Fruit fly (Drosophila melanogaster) whole organism, wandering third instar larva: ENCODE measurements around the gene CG15177.

Experiments used
- Abd-B ChIP-seq: fragments of >200 bp; optimal IDR thresholded peaks from 2 replicates; lab custom pipeline; 2017; ENCODE audit warnings: missing biosample characterization, missing genetic modification characterization
- CG9705 ChIP-seq: fragments of 200-800 bp; sonication (Bioruptor generic); optimal IDR thresholded peaks from 2 replicates; lab custom pipeline; 2018; ENCODE audit warnings: missing biosample characterization, mild to moderate bottlenecking, missing genetic modification characterization
- CrebA ChIP-seq: fragments of 200-800 bp; sonication (Bioruptor generic); optimal IDR thresholded peaks from 2 replicates; lab custom pipeline; 2016; ENCODE audit warnings: missing biosample characterization, mild to moderate bottlenecking, missing genetic modification characterization, borderline replicate concordance
- Dfd ChIP-seq: fragments of >200 bp; optimal IDR thresholded peaks from 2 replicates; lab custom pipeline; 2017; ENCODE audit warnings: missing biosample characterization, missing genetic modification characterization
- Dif ChIP-seq: fragments of 200-275, 200-300 bp; sonication (Bioruptor generic); optimal IDR thresholded peaks from 2 replicates; lab custom pipeline; 2018; ENCODE audit warnings: missing biosample characterization, missing genetic modification characterization; ENCODE audit not compliant: partially characterized antibody
- GATAd ChIP-seq: sonication (Bioruptor generic); optimal IDR thresholded peaks from 2 replicates; lab custom pipeline; 2016; ENCODE audit warnings: missing biosample characterization, missing genetic modification characterization
- Hr78 ChIP-seq: fragments of >200 bp; optimal IDR thresholded peaks from 2 replicates; lab custom pipeline; 2017; ENCODE audit warnings: missing biosample characterization, missing genetic modification characterization
- Hr83 ChIP-seq: fragments of 200-300 bp; sonication (Bioruptor generic); optimal IDR thresholded peaks from 2 replicates; lab custom pipeline; 2016; ENCODE audit warnings: missing biosample characterization, mild to moderate bottlenecking, missing genetic modification characterization, moderate library complexity; ENCODE audit not compliant: poor library complexity, severe bottlenecking
- Jra ChIP-seq: sonication (Bioruptor generic); optimal IDR thresholded peaks from 2 replicates; lab custom pipeline; 2016; ENCODE audit warnings: missing biosample characterization, missing genetic modification characterization
- Myc ChIP-seq: fragments of >200 bp; optimal IDR thresholded peaks from 2 replicates; lab custom pipeline; 2017
- Rel ChIP-seq, 2 experiments: fragments of 200-800 bp; sonication (Bioruptor generic) in 1 of 2; optimal IDR thresholded peaks; 2 replicates in 1 of 2; 3 replicates in 1 of 2; lab custom pipeline; 2016 to 2019; ENCODE audit warnings: mild to moderate bottlenecking in 2 of 2, missing biosample characterization in 2 of 2, missing genetic modification characterization in 2 of 2, moderate library complexity in 1 of 2
- Sp1 ChIP-seq: fragments of 200-800 bp; sonication (Bioruptor generic); optimal IDR thresholded peaks from 3 replicates; lab custom pipeline; 2019; ENCODE audit warnings: missing biosample characterization, mild to moderate bottlenecking, missing genetic modification characterization, moderate library complexity
- Vsx2 ChIP-seq: fragments of 200-300, 225-300 bp; sonication (Bioruptor generic); optimal IDR thresholded peaks from 2 replicates; lab custom pipeline; 2018; ENCODE audit warnings: missing biosample characterization, missing genetic modification characterization; ENCODE audit not compliant: partially characterized antibody
- br ChIP-seq: fragments of 200-800 bp; sonication (Bioruptor generic); optimal IDR thresholded peaks from 2 replicates; lab custom pipeline; 2016; ENCODE audit warnings: missing biosample characterization, missing genetic modification characterization
- brk ChIP-seq: fragments of 200-800 bp; sonication (Bioruptor generic); optimal IDR thresholded peaks from 2 replicates; lab custom pipeline; 2016; ENCODE audit warnings: missing biosample characterization, mild to moderate bottlenecking, missing genetic modification characterization
- dl ChIP-seq, 2 experiments: fragments of 175-275, 200-275 bp in 1 of 2; fragments of 200-275 bp in 1 of 2; sonication (Bioruptor generic); optimal IDR thresholded peaks; lab custom pipeline; 2018; ENCODE audit warnings: mild to moderate bottlenecking in 2 of 2, missing biosample characterization in 2 of 2, missing genetic modification characterization in 2 of 2, moderate library complexity in 2 of 2; ENCODE audit not compliant: partially characterized antibody in 2 of 2, insufficient read depth in 1 of 2
- dmrt93B ChIP-seq: fragments of 200-800 bp; sonication (Bioruptor generic); optimal IDR thresholded peaks from 2 replicates; lab custom pipeline; 2018; ENCODE audit warnings: missing biosample characterization, mild to moderate bottlenecking, missing genetic modification characterization
- foxo ChIP-seq, 2 experiments: fragments of 200-800 bp; sonication (Bioruptor generic); optimal IDR thresholded peaks; 2 replicates in 1 of 2; 3 replicates in 1 of 2; lab custom pipeline; 2016 to 2017; ENCODE audit warnings: missing biosample characterization in 2 of 2, missing genetic modification characterization in 2 of 2
- fru ChIP-seq: fragments of 200-800 bp; sonication (Bioruptor generic); optimal IDR thresholded peaks from 3 replicates; lab custom pipeline; 2016; ENCODE audit warnings: missing biosample characterization, mild to moderate bottlenecking, missing genetic modification characterization
- jim ChIP-seq: fragments of 175-275, 200-325 bp; sonication (Bioruptor generic); optimal IDR thresholded peaks from 2 replicates; lab custom pipeline; 2016; ENCODE audit warnings: missing biosample characterization, mild to moderate bottlenecking, missing genetic modification characterization
- lola ChIP-seq: fragments of >200 bp; optimal IDR thresholded peaks from 2 replicates; lab custom pipeline; 2017; ENCODE audit warnings: missing biosample characterization, missing genetic modification characterization
- pan ChIP-seq: fragments of >200 bp; optimal IDR thresholded peaks from 2 replicates; lab custom pipeline; 2017
- psq ChIP-seq: fragments of 200-800 bp; sonication (Bioruptor generic); optimal IDR thresholded peaks from 3 replicates; lab custom pipeline; 2017; ENCODE audit warnings: missing biosample characterization, mild to moderate bottlenecking, missing genetic modification characterization, moderate library complexity
- rgr ChIP-seq: fragments of 200-800 bp; sonication (Bioruptor generic); optimal IDR thresholded peaks from 3 replicates; lab custom pipeline; 2016; ENCODE audit warnings: missing biosample characterization, mild to moderate bottlenecking, missing genetic modification characterization
- sage ChIP-seq: fragments of 200-800 bp; sonication (Bioruptor generic); optimal IDR thresholded peaks from 2 replicates; lab custom pipeline; 2016; ENCODE audit warnings: missing biosample characterization, mild to moderate bottlenecking, missing genetic modification characterization
- sv ChIP-seq: fragments of 200-800 bp; sonication (Bioruptor generic); optimal IDR thresholded peaks from 3 replicates; lab custom pipeline; 2016; ENCODE audit warnings: missing biosample characterization, missing genetic modification characterization
- woc ChIP-seq: sonication (Bioruptor generic); optimal IDR thresholded peaks from 2 replicates; lab custom pipeline; 2016; ENCODE audit warnings: missing biosample characterization, mild to moderate bottlenecking, missing genetic modification characterization

The CG15177 gene

DNA sequence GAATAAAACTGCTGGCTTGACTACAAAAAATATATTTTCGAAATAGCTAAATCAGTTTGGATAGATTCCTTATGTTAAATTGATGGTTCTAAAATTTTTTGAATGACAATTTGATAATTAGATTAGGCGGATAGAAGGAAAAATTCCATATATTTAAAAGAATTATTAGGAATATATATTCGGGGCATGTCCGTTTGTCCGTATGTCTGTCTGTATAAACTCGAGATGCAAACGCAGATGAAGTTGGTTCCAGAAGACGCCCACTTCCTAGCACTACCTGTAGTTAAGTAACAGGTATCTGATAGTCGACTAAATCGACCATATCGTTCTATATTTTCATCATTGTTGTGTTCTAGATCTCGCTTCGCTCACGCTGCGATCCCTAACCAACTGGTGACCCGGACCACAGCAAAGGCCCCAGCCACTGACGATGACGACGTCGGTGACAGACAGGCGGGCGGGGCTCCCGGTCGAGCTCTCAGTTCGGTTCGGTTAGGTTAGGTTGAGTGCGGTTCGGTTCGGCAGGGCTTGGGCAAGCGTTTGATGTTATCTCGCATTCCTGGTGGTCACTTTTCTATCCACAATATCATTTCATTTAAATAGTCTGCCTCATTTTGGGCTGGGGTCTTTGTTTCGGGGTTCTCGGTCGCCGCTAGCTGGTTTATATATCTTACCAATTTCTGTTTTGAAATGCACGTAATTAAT is 43.3 kb upstream of the CG15177 start:
- TF ChIP-seq Jra (no peak), brk (no peak), jim (GFP tag; lab: Kevin White, UChicago) (no peak), sv (GFP tag; lab: Kevin White, UChicago) (no peak), Hr83 (no peak), CrebA (GFP tag; lab: Kevin White, UChicago) (no peak), pan (lab: Kevin White, UChicago) (no peak), woc (GFP tag; lab: Kevin White, UChicago) (no peak), foxo (GFP tag; optimal IDR thresholded peaks at IDR 0.05; lab: Kevin White, UChicago) (no peak), br (no peak), dmrt93B (GFP tag; lab: Kevin White, UChicago) (no peak), Abd-B (GFP tag; lab: Kevin White, UChicago) (no peak), lola (GFP tag; lab: Kevin White, UChicago) (no peak), GATAd (GFP tag; lab: Kevin White, UChicago) (no peak), sage (no peak), Vsx2 (no peak), Hr78 (GFP tag; lab: Kevin White, UChicago) (no peak)

DNA sequence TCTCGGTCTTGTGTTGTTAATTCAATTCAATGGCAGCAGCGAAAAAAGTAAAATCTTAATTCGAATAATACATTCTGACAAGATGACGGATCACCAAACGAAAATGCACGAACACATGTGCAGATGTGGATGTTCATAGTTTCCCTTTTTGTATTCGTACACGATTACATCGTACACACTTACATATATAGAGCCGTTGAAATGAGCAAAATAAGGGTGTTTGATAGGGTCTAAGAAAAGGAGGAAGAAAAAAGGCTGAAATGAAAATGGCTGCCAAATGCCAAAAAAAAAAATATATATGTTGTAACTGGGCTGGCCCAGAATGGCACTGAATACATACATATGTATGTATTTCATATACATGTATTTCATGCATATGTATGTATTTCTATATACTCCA is 39.1 kb upstream of the CG15177 start:
- TF ChIP-seq dmrt93B (GFP tag; lab: Kevin White, UChicago) (no peak), GATAd (GFP tag; lab: Kevin White, UChicago) (no peak), Sp1 (GFP tag; lab: Kevin White, UChicago) (no peak)

DNA sequence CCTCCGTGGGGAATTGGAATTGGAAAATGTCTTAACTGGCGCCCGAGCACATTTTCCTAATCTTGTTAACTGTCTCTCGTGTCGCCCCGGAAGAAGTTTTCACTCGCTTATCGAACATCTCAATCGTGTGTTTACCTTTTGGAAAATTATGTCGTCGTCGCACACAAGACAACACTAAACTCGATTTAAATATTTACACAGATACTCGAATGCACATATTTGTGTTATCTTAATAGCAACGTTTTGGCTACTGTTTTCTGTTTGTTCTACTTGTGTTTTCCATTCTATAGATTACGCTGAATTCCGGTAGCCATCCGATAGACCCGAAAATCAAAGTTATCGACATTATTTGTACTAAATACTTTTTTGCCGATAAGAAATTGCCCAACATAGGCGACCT is 38.1 kb upstream of the CG15177 start:
- TF ChIP-seq CG9705 (GFP tag; lab: Kevin White, UChicago) = no peak
- TF ChIP-seq pan (lab: Kevin White, UChicago) = no peak
- TF ChIP-seq Vsx2 = no peak
- no peak for TF ChIP-seq GATAd (GFP tag; lab: Kevin White, UChicago)
- TF ChIP-seq CrebA (GFP tag; lab: Kevin White, UChicago) = no peak
- no peak for TF ChIP-seq brk
- TF ChIP-seq lola (GFP tag; lab: Kevin White, UChicago) = no peak
- TF ChIP-seq Dfd = no peak
- no peak for TF ChIP-seq Abd-B (GFP tag; lab: Kevin White, UChicago)
- no peak for TF ChIP-seq sv (GFP tag; lab: Kevin White, UChicago)
- TF ChIP-seq psq (GFP tag; lab: Kevin White, UChicago) = no peak
- no peak for TF ChIP-seq Rel (GFP tag; optimal IDR thresholded peaks at IDR 0.05; lab: Kevin White, UChicago)
- no peak for TF ChIP-seq Rel (tag; optimal IDR thresholded peaks at IDR 0.05; lab: Kevin White, UChicago)
- no peak for TF ChIP-seq fru (GFP tag; lab: Kevin White, UChicago)
- no peak for TF ChIP-seq Dif (GFP tag; lab: Kevin White, UChicago)
- TF ChIP-seq Jra = no peak
- TF ChIP-seq rgr (GFP tag; lab: Kevin White, UChicago) = no peak
- no peak for TF ChIP-seq jim (GFP tag; lab: Kevin White, UChicago)
- TF ChIP-seq Myc (lab: Kevin White, UChicago) = no peak
- TF ChIP-seq dl (GFP tag; optimal IDR thresholded peaks at IDR 0.05; lab: Kevin White, UChicago; ENCODE audit: insufficient read depth in 1 of 2, partially characterized antibody in 2 of 2) = no peak

DNA sequence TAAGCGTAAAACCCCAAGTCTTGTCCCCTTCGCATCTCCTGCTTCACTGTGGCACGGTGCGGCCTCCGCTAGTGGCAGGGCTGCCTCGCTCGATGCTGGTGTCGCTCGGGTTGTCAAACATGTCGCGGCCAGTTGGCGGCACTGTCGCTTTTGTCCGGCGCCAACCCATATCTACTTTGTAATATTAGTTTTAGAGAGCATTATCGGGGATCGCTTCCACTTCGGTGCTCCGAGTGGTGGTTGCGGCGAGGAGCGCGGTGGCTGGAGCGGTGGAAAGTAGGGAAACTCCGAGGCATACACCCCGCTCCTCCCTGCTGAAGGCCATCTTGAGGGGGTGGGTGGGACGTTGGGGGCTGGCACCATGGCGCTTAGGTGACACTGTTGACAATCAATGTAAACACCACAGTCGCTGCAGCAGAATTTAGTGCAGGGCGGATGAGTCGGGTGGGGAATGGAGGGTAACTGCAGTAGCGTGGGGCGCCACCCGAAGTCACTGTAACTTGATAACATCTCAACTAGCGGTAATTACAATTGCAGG is 36.1 kb upstream of the CG15177 start:
- TF ChIP-seq dmrt93B (GFP tag; lab: Kevin White, UChicago) (no peak), fru (GFP tag; lab: Kevin White, UChicago) (no peak)

DNA sequence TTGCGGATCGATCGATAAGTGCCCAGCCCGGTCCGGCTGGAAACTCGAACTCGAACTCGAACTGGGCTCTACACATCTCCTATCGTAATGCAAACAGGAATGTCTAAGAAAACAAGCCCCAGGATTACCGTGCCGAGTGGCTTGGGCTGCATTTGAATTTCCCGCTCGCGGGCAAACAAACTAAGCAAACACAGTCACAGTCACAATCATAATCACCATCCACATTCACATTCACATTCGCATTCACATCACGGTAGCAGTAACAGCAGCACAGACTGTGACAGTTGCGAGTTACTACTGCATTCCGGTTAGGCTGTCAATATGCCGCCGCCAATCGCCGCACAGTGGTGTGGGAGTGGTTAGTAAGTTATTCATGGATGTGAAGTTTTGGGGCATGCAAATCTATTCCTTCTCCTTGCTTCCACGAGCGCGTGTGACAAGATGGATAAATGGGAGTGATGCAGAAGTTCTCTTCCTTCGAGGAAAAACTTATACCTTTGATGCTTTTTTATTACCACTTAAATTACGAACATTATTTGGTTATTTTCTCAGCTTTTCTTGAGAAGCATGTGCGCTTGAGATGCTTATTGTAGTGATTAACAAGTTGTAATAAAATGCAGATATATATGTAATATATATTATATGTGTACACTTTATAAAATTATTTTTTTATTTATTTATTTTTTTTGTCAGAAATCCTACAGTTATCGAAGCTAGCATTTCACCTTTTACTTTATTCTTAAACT is 35.4 kb upstream of the CG15177 start:
- TF ChIP-seq pan (lab: Kevin White, UChicago) (no peak), Rel (GFP tag; optimal IDR thresholded peaks at IDR 0.05; lab: Kevin White, UChicago) (no peak), Rel (tag; optimal IDR thresholded peaks at IDR 0.05; lab: Kevin White, UChicago) (no peak)
